Worm (Caenorhabditis elegans) whole organism, L2 larva: Measurements from ENCODE around the gene lyst-1.

Source experiments
- C34F6.9 ChIP-seq: fragments of 150-350 bp; optimal IDR thresholded peaks from 2 replicates; lab custom pipeline; 2014; ENCODE audit warnings: missing biosample characterization, missing genetic modification characterization
- F13H6.1 ChIP-seq: sonication (generic microtip); optimal IDR thresholded peaks from 2 replicates; lab custom pipeline; 2016; ENCODE audit warnings: missing genetic modification characterization, missing compliant biosample characterization
- R02D3.7 ChIP-seq: fragments of 150-350 bp; optimal IDR thresholded peaks from 2 replicates; lab custom pipeline; 2014; ENCODE audit warnings: missing biosample characterization, missing genetic modification characterization
- ZK546.5 ChIP-seq: sonication (generic microtip); optimal IDR thresholded peaks from 2 replicates; lab custom pipeline; 2017; ENCODE audit warnings: missing biosample characterization, missing genetic modification characterization
- ama-1 ChIP-seq: fragments of 150-350 bp; optimal IDR thresholded peaks from 2 replicates; lab custom pipeline; 2018; ENCODE audit warnings: inconsistent platforms
- blmp-1 ChIP-seq: sonication (generic microtip); optimal IDR thresholded peaks from 2 replicates; lab custom pipeline; 2017; ENCODE audit warnings: missing genetic modification characterization, mild to moderate bottlenecking, missing compliant biosample characterization, antibody characterized with exemption, moderate library complexity; ENCODE audit not compliant: insufficient read depth
- ceh-16 ChIP-seq: fragments of 150-350 bp; optimal IDR thresholded peaks from 2 replicates; lab custom pipeline; 2014; ENCODE audit warnings: missing biosample characterization, missing genetic modification characterization
- ceh-82 ChIP-seq: fragments of 150-350 bp; optimal IDR thresholded peaks from 2 replicates; lab custom pipeline; 2014; ENCODE audit warnings: missing biosample characterization, missing genetic modification characterization
- crh-2 ChIP-seq: sonication (generic microtip); optimal IDR thresholded peaks from 2 replicates; lab custom pipeline; 2017; ENCODE audit warnings: missing biosample characterization, missing genetic modification characterization
- dmd-4 ChIP-seq: sonication (generic microtip); optimal IDR thresholded peaks from 2 replicates; lab custom pipeline; 2017; ENCODE audit warnings: missing biosample characterization, missing genetic modification characterization
- elt-1 ChIP-seq: fragments of 150-350 bp; optimal IDR thresholded peaks from 2 replicates; lab custom pipeline; 2014; ENCODE audit warnings: missing biosample characterization, missing genetic modification characterization
- elt-3 ChIP-seq: sonication (generic microtip); optimal IDR thresholded peaks from 2 replicates; lab custom pipeline; 2017; ENCODE audit warnings: missing biosample characterization, missing genetic modification characterization
- fos-1 ChIP-seq: fragments of 150-350 bp; optimal IDR thresholded peaks from 2 replicates; lab custom pipeline; 2014; ENCODE audit warnings: missing biosample characterization, missing genetic modification characterization
- gmeb-1 ChIP-seq: fragments of 150-350 bp; optimal IDR thresholded peaks from 2 replicates; lab custom pipeline; 2014; ENCODE audit warnings: missing biosample characterization, missing genetic modification characterization
- lin-11 ChIP-seq: fragments of 150-350 bp; sonication (generic microtip); optimal IDR thresholded peaks from 2 replicates; lab custom pipeline; 2014; ENCODE audit warnings: missing biosample characterization, missing genetic modification characterization, inconsistent platforms, mixed read lengths
- lin-13 ChIP-seq: fragments of 150-350 bp; optimal IDR thresholded peaks from 2 replicates; lab custom pipeline; 2014; ENCODE audit warnings: missing biosample characterization, missing genetic modification reagents, missing genetic modification characterization
- lin-39 ChIP-seq: fragments of 150-350 bp; optimal IDR thresholded peaks from 2 replicates; lab custom pipeline; 2014; ENCODE audit warnings: missing biosample characterization, missing genetic modification reagents, missing genetic modification characterization
- lsy-2 ChIP-seq, 2 experiments: fragments of 150-350 bp in 1 of 2; sonication (generic microtip) in 1 of 2; optimal IDR thresholded peaks; 2 replicates each; lab custom pipeline; 2014 to 2017; ENCODE audit warnings: missing biosample characterization in 2 of 2, missing genetic modification characterization in 2 of 2
- mab-5 ChIP-seq: fragments of 150-350 bp; optimal IDR thresholded peaks from 2 replicates; lab custom pipeline; 2014; ENCODE audit warnings: missing biosample characterization, missing genetic modification characterization
- mdl-1 ChIP-seq, 2 experiments: fragments of 150-350 bp in 1 of 2; sonication (generic microtip) in 1 of 2; optimal IDR thresholded peaks; 2 replicates each; lab custom pipeline; 2017; ENCODE audit warnings: missing biosample characterization in 2 of 2, missing genetic modification characterization in 2 of 2
- nhr-10 ChIP-seq: sonication (generic microtip); optimal IDR thresholded peaks from 2 replicates; lab custom pipeline; 2017; ENCODE audit warnings: missing biosample characterization, missing genetic modification characterization
- nhr-12 ChIP-seq: fragments of 150-350 bp; optimal IDR thresholded peaks from 2 replicates; lab custom pipeline; 2014; ENCODE audit warnings: missing biosample characterization, missing genetic modification characterization
- nhr-129 ChIP-seq: fragments of 150-350 bp; optimal IDR thresholded peaks from 2 replicates; lab custom pipeline; 2014; ENCODE audit warnings: missing biosample characterization, missing genetic modification characterization
- nhr-21 ChIP-seq: fragments of 150-350 bp; optimal IDR thresholded peaks from 2 replicates; lab custom pipeline; 2014; ENCODE audit warnings: missing biosample characterization, missing genetic modification characterization
- nhr-237 ChIP-seq: fragments of 150-350 bp; optimal IDR thresholded peaks from 2 replicates; lab custom pipeline; 2014; ENCODE audit warnings: missing biosample characterization, missing genetic modification characterization
- nhr-25 ChIP-seq: fragments of 150-350 bp; sonication (generic microtip); optimal IDR thresholded peaks from 3 replicates; lab custom pipeline; 2014; ENCODE audit warnings: missing biosample characterization, missing genetic modification characterization
- nhr-77 ChIP-seq: fragments of 150-350 bp; optimal IDR thresholded peaks from 2 replicates; lab custom pipeline; 2014; ENCODE audit warnings: missing biosample characterization, missing genetic modification characterization
- peb-1 ChIP-seq: fragments of 150-350 bp; optimal IDR thresholded peaks from 2 replicates; lab custom pipeline; 2014; ENCODE audit warnings: missing biosample characterization, missing genetic modification characterization
- sem-4 ChIP-seq: fragments of 150-350 bp; optimal IDR thresholded peaks from 2 replicates; lab custom pipeline; 2014; ENCODE audit warnings: missing biosample characterization, missing genetic modification reagents, missing genetic modification characterization
- sma-3 ChIP-seq: sonication (generic microtip); optimal IDR thresholded peaks from 2 replicates; lab custom pipeline; 2016; ENCODE audit warnings: missing genetic modification reagents, missing genetic modification characterization, missing compliant biosample characterization
- sma-9 ChIP-seq, 2 experiments: fragments of 150-350 bp in 1 of 2; sonication (generic microtip) in 1 of 2; optimal IDR thresholded peaks; 2 replicates each; lab custom pipeline; 2014 to 2016; ENCODE audit warnings: missing genetic modification characterization in 2 of 2, mild to moderate bottlenecking in 1 of 2, missing biosample characterization in 1 of 2, missing compliant biosample characterization in 1 of 2, missing genetic modification reagents in 1 of 2, moderate library complexity in 1 of 2
- snpc-4 ChIP-seq: fragments of 150-350 bp; optimal IDR thresholded peaks from 2 replicates; lab custom pipeline; 2014; ENCODE audit warnings: missing biosample characterization, missing genetic modification characterization
- unc-55 ChIP-seq: fragments of 150-350 bp; sonication (generic microtip); optimal IDR thresholded peaks from 3 replicates; lab custom pipeline; 2014; ENCODE audit warnings: missing biosample characterization, missing genetic modification reagents, missing genetic modification characterization
- unc-62 ChIP-seq: fragments of 150-350 bp; optimal IDR thresholded peaks from 2 replicates; lab custom pipeline; 2014; ENCODE audit warnings: missing biosample characterization, missing genetic modification reagents, missing genetic modification characterization
- zag-1 ChIP-seq: fragments of 150-350 bp; optimal IDR thresholded peaks from 2 replicates; lab custom pipeline; 2014; ENCODE audit warnings: missing biosample characterization, missing genetic modification characterization
- ztf-1 ChIP-seq: fragments of 200-800 bp; sonication (Bioruptor generic); conservative IDR thresholded peaks from 2 replicates; pipeline ENCODE4 v1.3.6; 2022; ENCODE audit warnings: missing genetic modification characterization, missing compliant biosample characterization
- ztf-4 ChIP-seq: fragments of 150-350 bp; optimal IDR thresholded peaks from 2 replicates; lab custom pipeline; 2014; ENCODE audit warnings: missing biosample characterization, missing genetic modification characterization

Gene lyst-1

ce11 chrX:12180681-12181080, 39.7 kb upstream of the lyst-1 start (continued):
- TF ChIP-seq lin-39 (tag; lab: Kevin White, UChicago) (no peak), ceh-82 (tag; lab: Kevin White, UChicago) (no peak), peb-1 (tag; lab: Kevin White, UChicago) (no peak), crh-2 (tag; lab: Kevin White, UChicago) (peak; percentile 42), ztf-4 (tag; lab: Kevin White, UChicago) (no peak), ZK546.5 (tag; lab: Kevin White, UChicago) (no peak), nhr-77 (no peak), fos-1 (tag; lab: Kevin White, UChicago) (no peak), F13H6.1 (tag; lab: Kevin White, UChicago) (peak; percentile 40), zag-1 (tag; lab: Kevin White, UChicago) (no peak), nhr-12 (no peak), gmeb-1 (peak; percentile 8), nhr-21 (tag; lab: Kevin White, UChicago) (peak; percentile 60)

ce11 chrX:12179817-12180384, 39.0 kb upstream of the lyst-1 start:
- TF ChIP-seq ama-1 (lab: Kevin White, UChicago), result no peak
- TF ChIP-seq elt-3, result no peak
- peak; percentile 73 for TF ChIP-seq unc-55
- no peak for TF ChIP-seq nhr-77
- TF ChIP-seq nhr-12, result no peak
- TF ChIP-seq nhr-237, result no peak
- TF ChIP-seq sem-4 (tag; lab: Kevin White, UChicago), result no peak
- no peak for TF ChIP-seq ZK546.5 (tag; lab: Kevin White, UChicago)
- no peak for TF ChIP-seq nhr-129
- no peak for TF ChIP-seq mdl-1 (tag; optimal IDR thresholded peaks at IDR 0.05; lab: Kevin White, UChicago)
- TF ChIP-seq gmeb-1, result no peak
- no peak for TF ChIP-seq ceh-16 (tag; lab: Kevin White, UChicago)
- TF ChIP-seq mab-5 (tag; lab: Kevin White, UChicago), result peak; percentile 48
- no peak for TF ChIP-seq blmp-1
- TF ChIP-seq peb-1 (tag; lab: Kevin White, UChicago), result no peak
- no peak for TF ChIP-seq dmd-4

- no peak for TF ChIP-seq R02D3.7 (tag; lab: Kevin White, UChicago)
- TF ChIP-seq nhr-129, result peak; percentile 3
- no peak for TF ChIP-seq lin-13 (GFP tag; lab: Kevin White, UChicago)
- no peak for TF ChIP-seq fos-1 (tag; lab: Kevin White, UChicago)
- TF ChIP-seq mab-5 (tag; lab: Kevin White, UChicago), result no peak
- TF ChIP-seq lin-11, result no peak
- peak; percentile 58 for TF ChIP-seq sma-9 (GFP tag; optimal IDR thresholded peaks at IDR 0.05; lab: Kevin White, UChicago)
- no peak for TF ChIP-seq sma-9 (tag; optimal IDR thresholded peaks at IDR 0.05; lab: Kevin White, UChicago)
- TF ChIP-seq nhr-10 (tag; lab: Kevin White, UChicago), result no peak
- TF ChIP-seq ama-1 (lab: Kevin White, UChicago), result no peak
- TF ChIP-seq elt-3, result no peak
- TF ChIP-seq nhr-21 (tag; lab: Kevin White, UChicago), result no peak
- no peak for TF ChIP-seq unc-55
- TF ChIP-seq mdl-1 (tag; optimal IDR thresholded peaks at IDR 0.05; lab: Kevin White, UChicago), result no peak
- TF ChIP-seq ceh-82 (tag; lab: Kevin White, UChicago), result no peak
- TF ChIP-seq elt-1, result no peak
- no peak for TF ChIP-seq ZK546.5 (tag; lab: Kevin White, UChicago)
- no peak for TF ChIP-seq ztf-1 (GFP tag; lab: Robert Waterston, UW)
- no peak for TF ChIP-seq unc-62 (GFP tag; lab: Kevin White, UChicago)
- TF ChIP-seq nhr-77, result no peak
- TF ChIP-seq sma-3, result no peak
- TF ChIP-seq crh-2 (tag; lab: Kevin White, UChicago), result no peak
- no peak for TF ChIP-seq snpc-4
- peak; percentile 75 for TF ChIP-seq F13H6.1 (tag; lab: Kevin White, UChicago)
Observed at ce11 chrX:12179090-12179488, 38.1 kb upstream of the lyst-1 start.

- peak; percentile 62 for TF ChIP-seq nhr-25
- peak; percentile 27 for TF ChIP-seq sem-4 (tag; lab: Kevin White, UChicago)
- TF ChIP-seq C34F6.9 (tag; lab: Kevin White, UChicago), result peak; percentile 13
- peak; percentile 5 for TF ChIP-seq crh-2 (tag; lab: Kevin White, UChicago)
- TF ChIP-seq lsy-2 (tag; optimal IDR thresholded peaks at IDR 0.05; lab: Kevin White, UChicago), result peak in 1 of 2 experiments; percentile 7
- TF ChIP-seq ceh-82 (tag; lab: Kevin White, UChicago), result no peak
- no peak for TF ChIP-seq nhr-237
Observed at ce11 chrX:12178351-12179089, 37.6 kb upstream of the lyst-1 start.
